Fruit fly (Drosophila melanogaster) whole organism, prepupa: ENCODE results near the gene CG44141.
"Not testable (repeated sequence)": the region's sequence is repeated elsewhere in the genome, so short reads cannot be mapped to it uniquely, and the experiment has no call there.

Experiments used
- Blimp-1 ChIP-seq: fragments of 200-800 bp; sonication (Bioruptor generic); optimal IDR thresholded peaks from 3 replicates; lab custom pipeline; 2017; ENCODE audit warnings: missing biosample characterization, missing genetic modification characterization, mild to moderate bottlenecking, moderate library complexity, missing genetic modification reagents
- CG31627 ChIP-seq: fragments of 200-800 bp; sonication (Bioruptor generic); optimal IDR thresholded peaks from 3 replicates; lab custom pipeline; 2016; ENCODE audit warnings: missing biosample characterization, missing genetic modification characterization
- CG32006 ChIP-seq: fragments of 200-800 bp; sonication (Bioruptor generic); optimal IDR thresholded peaks from 3 replicates; lab custom pipeline; 2017; ENCODE audit warnings: missing biosample characterization, mild to moderate bottlenecking, missing genetic modification characterization
- CG3919 ChIP-seq: fragments of 200-800 bp; sonication (Bioruptor generic); optimal IDR thresholded peaks from 3 replicates; lab custom pipeline; 2016; ENCODE audit warnings: missing biosample characterization, missing genetic modification characterization
- CG4318 ChIP-seq: fragments of 200-800 bp; sonication (Bioruptor generic); optimal IDR thresholded peaks from 3 replicates; lab custom pipeline; 2017; ENCODE audit warnings: missing biosample characterization, mild to moderate bottlenecking, missing genetic modification characterization
- CG6163 ChIP-seq: fragments of 200-800 bp; sonication (Bioruptor generic); IDR thresholded peaks from 3 replicates; pipeline ENCODE4 v1.3.6; 2022; ENCODE audit warnings: missing biosample characterization, missing genetic modification characterization
- CG6276 ChIP-seq: fragments of 200-800 bp; sonication (Bioruptor generic); optimal IDR thresholded peaks from 2 replicates; lab custom pipeline; 2017; ENCODE audit warnings: missing biosample characterization, mild to moderate bottlenecking, missing genetic modification characterization
- CG6792 ChIP-seq: fragments of 200-800 bp; sonication (Bioruptor generic); optimal IDR thresholded peaks from 3 replicates; lab custom pipeline; 2016; ENCODE audit warnings: missing biosample characterization, missing genetic modification characterization
- CG7368 ChIP-seq: fragments of 200-800 bp; sonication (Bioruptor generic); optimal IDR thresholded peaks from 3 replicates; lab custom pipeline; 2016; ENCODE audit warnings: missing biosample characterization, missing genetic modification characterization
- CG8632 ChIP-seq: fragments of 200-800 bp; sonication (Bioruptor generic); optimal IDR thresholded peaks from 3 replicates; lab custom pipeline; 2016; ENCODE audit warnings: missing biosample characterization, missing genetic modification characterization
- Eip78C ChIP-seq: fragments of 200-800 bp; sonication (Bioruptor generic); peaks from one replicate; lab custom pipeline; 2016; ENCODE audit warnings: missing biosample characterization, missing genetic modification characterization
- Hr39 ChIP-seq: fragments of 200-800 bp; sonication (Bioruptor generic); optimal IDR thresholded peaks from 2 replicates; lab custom pipeline; 2016; ENCODE audit warnings: missing biosample characterization, missing genetic modification characterization
- Lpt ChIP-seq: fragments of 200-800 bp; sonication (Bioruptor generic); optimal IDR thresholded peaks from 3 replicates; lab custom pipeline; 2016; ENCODE audit warnings: missing biosample characterization, missing genetic modification characterization
- Met ChIP-seq: fragments of 200-800 bp; sonication (Bioruptor generic); optimal IDR thresholded peaks from 3 replicates; lab custom pipeline; 2016; ENCODE audit warnings: missing biosample characterization, missing genetic modification characterization
- Smox ChIP-seq: fragments of 200-800 bp; sonication (Bioruptor generic); optimal IDR thresholded peaks from 3 replicates; lab custom pipeline; 2016; ENCODE audit warnings: missing biosample characterization, missing genetic modification characterization
- Sox15 ChIP-seq: fragments of 200-800 bp; sonication (Bioruptor generic); optimal IDR thresholded peaks from 3 replicates; lab custom pipeline; 2016; ENCODE audit warnings: missing biosample characterization, missing genetic modification characterization
- achi ChIP-seq: fragments of 200-800 bp; sonication (Bioruptor generic); optimal IDR thresholded peaks from 3 replicates; lab custom pipeline; 2016; ENCODE audit warnings: missing biosample characterization, missing genetic modification characterization
- cyc ChIP-seq: fragments of 200-800 bp; sonication (Bioruptor generic); optimal IDR thresholded peaks from 3 replicates; lab custom pipeline; 2016; ENCODE audit warnings: missing biosample characterization, missing genetic modification characterization
- dsx ChIP-seq: fragments of 200-800 bp; optimal IDR thresholded peaks from 3 replicates; lab custom pipeline; 2019; ENCODE audit warnings: missing biosample characterization, mild to moderate bottlenecking, missing genetic modification characterization, moderate library complexity; ENCODE audit not compliant: poor library complexity, severe bottlenecking
- esn ChIP-seq: fragments of 200-800 bp; sonication (Bioruptor generic); optimal IDR thresholded peaks from 2 replicates; lab custom pipeline; 2016; ENCODE audit warnings: missing biosample characterization, mild to moderate bottlenecking, missing genetic modification characterization, moderate library complexity
- fkh ChIP-seq: fragments of 200-800 bp; sonication (Bioruptor generic); optimal IDR thresholded peaks from 3 replicates; lab custom pipeline; 2017; ENCODE audit warnings: missing biosample characterization, mild to moderate bottlenecking, missing genetic modification characterization, moderate library complexity
- lz ChIP-seq: fragments of 200-800 bp; sonication (Bioruptor generic); optimal IDR thresholded peaks from 3 replicates; lab custom pipeline; 2016; ENCODE audit warnings: missing biosample characterization, missing genetic modification characterization
- pdm3 ChIP-seq: fragments of 200-800 bp; sonication (Bioruptor generic); optimal IDR thresholded peaks from 3 replicates; lab custom pipeline; 2016; ENCODE audit warnings: missing biosample characterization, missing genetic modification characterization
- salr ChIP-seq, 2 experiments: fragments of 200-800 bp; sonication (Bioruptor generic); optimal IDR thresholded peaks; 3 replicates each; lab custom pipeline; 2016 to 2018; ENCODE audit warnings: missing biosample characterization in 2 of 2, missing genetic modification characterization in 2 of 2, mild to moderate bottlenecking in 1 of 2
- ss ChIP-seq, 2 experiments: fragments of 200-800 bp; sonication (Bioruptor generic); optimal IDR thresholded peaks; 2 replicates in 1 of 2; 3 replicates in 1 of 2; lab custom pipeline; 2017 to 2018; ENCODE audit warnings: mild to moderate bottlenecking in 2 of 2, missing biosample characterization in 2 of 2, missing genetic modification characterization in 2 of 2, moderate library complexity in 1 of 2
- svp ChIP-seq: fragments of 200-800 bp; sonication (Bioruptor generic); peaks from one replicate; lab custom pipeline; 2016; ENCODE audit warnings: missing biosample characterization, missing genetic modification characterization
- topi ChIP-seq: fragments of 200-800 bp; sonication (Bioruptor generic); optimal IDR thresholded peaks from 3 replicates; lab custom pipeline; 2016; ENCODE audit warnings: missing biosample characterization, missing genetic modification characterization
- vri ChIP-seq: fragments of 200-800 bp; sonication (Bioruptor generic); optimal IDR thresholded peaks from 3 replicates; lab custom pipeline; 2016; ENCODE audit warnings: missing biosample characterization, mild to moderate bottlenecking, missing genetic modification characterization

CG44141 gene

dm6 chr2L:15659374-15659773, at the start of gene CG44141:
Gene CG44141, minus strand, starts transcription at chr2L:15659474.
- TF ChIP-seq Lpt (GFP tag; lab: Kevin White, UChicago); CG6163 (GFP tag; lab: Robert Waterston, UW); dsx (GFP tag; lab: Kevin White, UChicago): not testable (repeated sequence)

dm6 chr2L:15704871-15705270, 45.6 kb upstream of the CG44141 start, which contains the start of gene CG31827:
Gene CG31827, plus strand, starts transcription at chr2L:15705171.
- TF ChIP-seq cyc, Blimp-1, CG8632 (GFP tag; lab: Kevin White, UChicago): not testable (repeated sequence)

- TF ChIP-seq lz, Blimp-1, CG4318 (GFP tag; lab: Kevin White, UChicago): not testable (repeated sequence)
These were observed 36.5 kb upstream of the CG44141 start, which contains the start of gene CG31780 for dm6 chr2L:15695738-15696137. Gene CG31780, plus strand, starts transcription at chr2L:15696038.

dm6 chr2L:15694371-15694770, 35.1 kb upstream of the CG44141 start, which contains the start of gene CG44140:
Gene CG44140, minus strand, starts transcription at chr2L:15694471.
- TF ChIP-seq CG7368 (GFP tag; lab: Kevin White, UChicago); ss (GFP tag; optimal IDR thresholded peaks at IDR 0.05; lab: Kevin White, UChicago); Smox (GFP tag; lab: Kevin White, UChicago): not testable (repeated sequence)

dm6 chr2L:15676002-15676401, 16.7 kb upstream of the CG44141 start, which contains the start of gene CG43923:
Gene CG43923, minus strand, starts transcription at chr2L:15676102.
- not testable (repeated sequence) for TF ChIP-seq esn, CG8632, Eip78C (GFP tag; lab: Kevin White, UChicago)
- TF ChIP-seq, all 60 proteins: peak for 0; not testable (repeated sequence) for 60

- TF ChIP-seq CG6792 (GFP tag; lab: Kevin White, UChicago); vri (GFP tag; lab: Kevin White, UChicago); Sox15: not testable (repeated sequence)
These were observed 10.6 kb upstream of the CG44141 start, which contains the start of gene CG18478 for dm6 chr2L:15669874-15670273. Gene CG18478, plus strand, starts transcription at chr2L:15670174.

- not testable (repeated sequence) for TF ChIP-seq Met (GFP tag; lab: Kevin White, UChicago); salr (GFP tag; optimal IDR thresholded peaks at IDR 0.05; lab: Kevin White, UChicago); CG7368 (GFP tag; lab: Kevin White, UChicago)
These were observed 1.5 kb upstream of the CG44141 start, which contains the start of gene CG18477 for dm6 chr2L:15660741-15661140. Gene CG18477, plus strand, starts transcription at chr2L:15661041.

dm6 chr2L:15643791-15644190, 15.5 kb downstream of the CG44141 start:
- TF ChIP-seq CG6163 (GFP tag; lab: Robert Waterston, UW) (no peak), pdm3 (peak; percentile 15), fkh (GFP tag; lab: Kevin White, UChicago) (no peak), CG31627 (peak; percentile 37), lz (GFP tag; lab: Kevin White, UChicago) (peak; percentile 39), Hr39 (peak; percentile 23), CG3919 (GFP tag; lab: Kevin White, UChicago) (no peak), topi (GFP tag; lab: Kevin White, UChicago) (no peak), cyc (GFP tag; lab: Kevin White, UChicago) (peak; percentile 24), achi (GFP tag; lab: Kevin White, UChicago) (peak; percentile 0), CG32006 (GFP tag; lab: Kevin White, UChicago) (no peak), svp (GFP tag; lab: Kevin White, UChicago) (peak; percentile 34), Met (GFP tag; lab: Kevin White, UChicago) (peak; percentile 6), CG6276 (GFP tag; lab: Kevin White, UChicago) (no peak), esn (GFP tag; lab: Kevin White, UChicago) (no peak)
